Fruit fly (Drosophila melanogaster): ENCODE measurements around the gene Ccdc58.

- TF ChIP-seq CG8478 (optimal IDR thresholded peaks at IDR 0.05) (no peak), CTCF (optimal IDR thresholded peaks at IDR 0.05) (no peak)
Measured at dm6 chr3L:19846960-19847359, 42.0 kb downstream of the Ccdc58 start.

Measured in S2 (cell line).